Worm (Caenorhabditis elegans) whole organism, midembryonic: ENCODE data around the gene C27H5.2.

ENCODE experiments used
- T22C8.4 ChIP-seq: fragments of 200-800 bp; sonication (Bioruptor generic); IDR thresholded peaks from 2 replicates; pipeline ENCODE4 v1.3.6; 2022; ENCODE audit warnings: missing genetic modification characterization, missing compliant biosample characterization
- cog-1 ChIP-seq: sonication (generic microtip); optimal IDR thresholded peaks from 2 replicates; lab custom pipeline; 2016; ENCODE audit warnings: missing genetic modification characterization, missing compliant biosample characterization
- flt-1 ChIP-seq: fragments of 200-800 bp; sonication (Bioruptor generic); IDR thresholded peaks from 2 replicates; pipeline ENCODE4 v1.3.6; 2022; ENCODE audit warnings: missing genetic modification characterization, missing compliant biosample characterization
- klf-2 ChIP-seq: fragments of 200-800 bp; sonication (Bioruptor generic); conservative IDR thresholded peaks from 2 replicates; pipeline ENCODE4 v1.3.6; 2022; ENCODE audit warnings: missing genetic modification reagents, missing genetic modification characterization, missing compliant biosample characterization
- med-1 ChIP-seq: sonication (generic microtip); optimal IDR thresholded peaks from 2 replicates; lab custom pipeline; 2017; ENCODE audit warnings: missing genetic modification characterization, mild to moderate bottlenecking, missing compliant biosample characterization, antibody characterized with exemption, missing genetic modification reagents; ENCODE audit not compliant: insufficient read depth
- ref-1 ChIP-seq: fragments of 200-800 bp; sonication (Bioruptor generic); conservative IDR thresholded peaks from 2 replicates; pipeline ENCODE4 v1.3.6; 2022; ENCODE audit warnings: missing genetic modification reagents, missing genetic modification characterization, missing compliant biosample characterization
- tab-1 ChIP-seq: fragments of 200-800 bp; sonication (Bioruptor generic); IDR thresholded peaks from 2 replicates; pipeline ENCODE4 v1.3.6; 2022; ENCODE audit warnings: missing genetic modification characterization, missing compliant biosample characterization
- ztf-23 ChIP-seq: fragments of 200-800 bp; sonication (Bioruptor generic); IDR thresholded peaks from 2 replicates; pipeline ENCODE4 v1.3.6; 2022; ENCODE audit warnings: missing genetic modification reagents, missing genetic modification characterization, missing compliant biosample characterization
- ztf-29 ChIP-seq: fragments of 200-800 bp; sonication (Bioruptor generic); IDR thresholded peaks from 2 replicates; pipeline ENCODE4 v1.3.6; 2022; ENCODE audit warnings: missing genetic modification reagents, missing genetic modification characterization, missing compliant biosample characterization

Gene C27H5.2

DNA sequence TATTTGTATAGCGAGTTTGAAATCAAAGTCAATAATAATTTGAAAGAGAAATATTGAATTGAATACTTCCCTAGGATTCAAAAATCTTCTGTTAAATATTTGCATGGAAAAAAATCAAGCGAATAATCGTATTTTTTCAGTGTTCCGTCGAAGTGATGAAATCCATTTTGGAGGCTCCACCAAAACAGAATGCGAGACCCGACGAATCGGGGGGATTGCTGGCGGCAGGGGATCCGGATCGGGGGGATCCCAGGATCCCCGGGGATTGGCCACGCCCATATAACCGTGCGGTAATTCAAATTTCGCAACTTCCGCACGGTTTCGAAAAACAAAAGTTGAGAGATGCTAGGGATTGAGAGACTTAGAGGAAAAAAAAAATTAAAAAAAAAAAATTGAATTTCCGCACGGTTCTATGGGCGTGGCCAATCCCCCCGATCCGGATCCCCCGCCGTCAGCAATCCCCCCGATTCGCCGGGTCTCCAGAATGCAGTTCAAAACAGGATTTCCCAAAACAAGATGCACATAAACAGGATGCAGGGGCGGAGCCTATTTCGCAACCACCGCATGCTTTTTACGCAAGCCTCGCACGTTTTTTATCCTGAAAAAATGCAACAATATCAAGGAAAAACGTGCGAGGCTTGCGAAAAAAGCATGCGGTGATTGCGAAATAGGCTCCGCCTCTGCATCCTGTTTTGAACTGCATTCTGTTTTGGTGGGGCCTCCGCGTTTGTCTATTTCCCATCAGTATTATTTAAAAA, 32.5 kb upstream of the C27H5.2 start, which contains the start of gene F10E7.11:
F10E7.11 (minus strand) TSS at position 232 of the 758 bp plus-strand sequence.
- TF ChIP-seq klf-2 (GFP tag; lab: Robert Waterston, UW): no peak
- TF ChIP-seq ztf-29 (GFP tag; lab: Robert Waterston, UW): no peak
- no peak for TF ChIP-seq flt-1 (GFP tag; lab: Robert Waterston, UW)
- no peak for TF ChIP-seq T22C8.4 (GFP tag; lab: Robert Waterston, UW)
- TF ChIP-seq cog-1 (tag; lab: Kevin White, UChicago): no peak
- TF ChIP-seq ztf-23: no peak
- TF ChIP-seq ref-1 (GFP tag; lab: Robert Waterston, UW): no peak
- no peak for TF ChIP-seq med-1
- TF ChIP-seq tab-1: no peak

DNA sequence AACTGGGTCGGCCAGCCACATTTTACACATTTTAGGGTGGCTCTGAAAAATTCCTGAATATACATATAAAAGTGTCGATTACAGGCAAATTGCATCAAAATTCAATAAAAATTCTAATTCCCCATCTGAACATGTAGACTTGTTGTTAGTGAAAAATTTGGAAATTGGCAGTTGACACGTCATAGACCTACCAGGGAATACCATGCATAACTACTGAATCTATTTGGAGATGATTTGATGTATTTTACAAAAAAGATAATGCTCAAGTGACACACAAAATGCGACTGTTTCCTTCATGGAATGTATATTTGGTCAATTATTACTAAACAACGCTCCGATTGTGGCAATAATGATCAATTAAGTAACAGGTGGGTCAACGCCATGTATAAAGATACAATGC, 28.9 kb upstream of the C27H5.2 start, which contains the start of gene F10E7.1:
F10E7.1 (plus strand) TSS at position 301 of the 400 bp plus-strand sequence.
- TF ChIP-seq flt-1 (GFP tag; lab: Robert Waterston, UW): no peak
- TF ChIP-seq tab-1: no peak

DNA sequence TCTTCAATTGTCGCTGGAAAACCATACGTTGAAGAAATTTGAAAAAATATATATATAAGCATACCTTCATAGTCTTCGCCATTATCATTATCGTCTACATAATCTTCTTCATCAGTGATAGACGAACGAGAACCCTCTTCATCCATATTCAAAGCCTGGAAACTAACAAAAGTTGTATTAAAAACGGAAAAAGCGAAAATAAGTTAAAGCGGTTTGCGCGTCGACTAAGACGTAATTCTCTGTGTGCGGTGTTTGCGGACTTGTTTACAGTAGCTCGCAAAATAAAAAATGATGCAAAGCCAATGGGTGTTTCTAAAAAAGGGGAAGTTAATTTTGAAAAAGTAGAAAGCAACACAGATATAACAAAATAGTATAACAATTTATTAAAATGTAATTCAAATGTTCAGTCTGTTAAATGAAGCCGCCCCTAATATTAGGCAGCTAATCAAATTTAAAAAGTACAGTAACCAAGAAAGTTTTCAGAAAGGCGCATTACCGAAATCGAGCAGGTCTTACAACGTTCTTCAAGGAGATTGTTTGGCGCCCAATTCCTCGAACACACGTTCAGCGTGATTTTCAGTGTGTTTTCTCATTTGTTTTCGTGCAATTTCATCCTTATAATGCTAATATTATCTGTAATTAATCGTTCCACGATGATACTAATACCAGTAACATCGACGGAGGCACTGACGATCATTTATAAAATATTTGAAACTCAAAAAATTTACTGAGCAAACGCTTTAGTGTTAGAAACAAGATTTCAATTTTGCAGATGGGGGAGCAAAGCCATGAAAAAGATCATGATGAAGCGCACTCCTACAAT, 23.3 kb upstream of the C27H5.2 start, which contains the start of the genes T07F8.4 and gld-3:
T07F8.4 (minus strand) TSS at position 162 of the 823 bp plus-strand sequence.
gld-3 (plus strand) TSS at position 773 of the 823 bp plus-strand sequence.
- TF ChIP-seq cog-1 (tag; lab: Kevin White, UChicago) (no peak), med-1 (no peak), flt-1 (GFP tag; lab: Robert Waterston, UW) (no peak), klf-2 (GFP tag; lab: Robert Waterston, UW) (no peak), ztf-23 (no peak), tab-1 (no peak), ref-1 (GFP tag; lab: Robert Waterston, UW) (no peak), T22C8.4 (GFP tag; lab: Robert Waterston, UW) (no peak), ztf-29 (GFP tag; lab: Robert Waterston, UW) (no peak)

DNA sequence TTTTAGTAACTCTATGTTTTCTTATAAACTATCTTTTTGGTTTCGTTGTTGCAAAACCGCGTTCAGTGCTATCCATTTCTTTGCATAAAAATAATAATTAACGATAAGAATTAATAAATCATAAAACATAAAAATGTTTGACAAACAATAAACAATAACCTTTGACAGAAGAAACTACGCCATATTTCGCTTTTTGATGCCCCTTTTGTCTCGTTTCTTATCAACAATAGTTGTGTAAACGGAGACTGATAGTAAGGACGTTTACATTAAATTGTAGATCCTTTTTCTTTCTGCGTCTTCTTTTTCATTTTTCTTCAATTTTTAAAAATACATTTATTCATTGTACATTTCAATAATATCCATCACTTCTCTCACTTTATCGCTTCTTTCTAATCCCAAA, 16.3 kb upstream of the C27H5.2 start:
- no peak for TF ChIP-seq tab-1
- TF ChIP-seq klf-2 (GFP tag; lab: Robert Waterston, UW): no peak
- TF ChIP-seq cog-1 (tag; lab: Kevin White, UChicago): no peak
- TF ChIP-seq ztf-23: no peak
- TF ChIP-seq med-1: no peak
- TF ChIP-seq ref-1 (GFP tag; lab: Robert Waterston, UW): no peak
- TF ChIP-seq T22C8.4 (GFP tag; lab: Robert Waterston, UW): no peak
- no peak for TF ChIP-seq ztf-29 (GFP tag; lab: Robert Waterston, UW)
- no peak for TF ChIP-seq flt-1 (GFP tag; lab: Robert Waterston, UW)

DNA sequence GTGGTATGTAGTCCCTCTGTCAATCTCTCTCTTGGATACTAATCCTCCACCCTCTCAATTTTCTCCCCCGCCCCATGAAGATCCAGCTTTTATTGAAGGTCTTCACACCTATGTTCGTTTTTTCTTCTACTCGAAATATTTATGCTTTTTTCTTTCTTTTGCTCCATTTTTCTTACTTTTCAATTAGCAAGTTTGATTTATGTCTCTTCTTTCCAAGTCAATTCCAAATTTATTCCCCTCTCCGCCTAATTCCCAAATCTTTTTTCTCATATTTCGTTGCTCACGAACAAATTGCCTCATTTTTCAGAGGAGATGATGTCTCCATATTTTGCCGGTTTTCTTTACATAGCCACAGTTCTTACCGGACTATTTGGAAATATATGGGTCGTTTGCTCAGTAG, 11.1 kb upstream of the C27H5.2 start, which contains the start of gene npr-31:
npr-31 (plus strand) TSS at position 301 of the 400 bp plus-strand sequence.
- TF ChIP-seq ztf-29 (GFP tag; lab: Robert Waterston, UW): no peak

DNA sequence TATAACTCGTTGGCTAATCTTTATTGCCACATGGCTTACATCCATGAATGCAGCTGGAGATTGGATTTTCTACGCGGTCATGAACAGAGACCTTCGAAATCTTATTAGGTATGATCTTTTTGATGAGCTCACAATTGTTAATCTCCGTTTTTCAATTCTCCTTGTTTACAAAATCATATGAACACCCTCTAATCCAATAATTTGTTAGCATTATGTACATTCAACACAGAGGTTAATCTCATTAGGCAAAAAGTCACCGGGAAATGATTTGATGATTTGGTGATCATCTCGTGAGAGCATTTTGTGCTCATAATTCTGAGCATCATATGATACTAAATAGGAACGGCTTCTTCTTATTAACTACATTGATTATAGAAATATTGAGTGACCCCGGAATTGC, 9.1 kb upstream of the C27H5.2 start:
- TF ChIP-seq klf-2 (GFP tag; lab: Robert Waterston, UW) (no peak), T22C8.4 (GFP tag; lab: Robert Waterston, UW) (no peak), ref-1 (GFP tag; lab: Robert Waterston, UW) (no peak), ztf-29 (GFP tag; lab: Robert Waterston, UW) (no peak), flt-1 (GFP tag; lab: Robert Waterston, UW) (no peak), ztf-23 (no peak), med-1 (no peak), tab-1 (no peak), cog-1 (tag; lab: Kevin White, UChicago) (no peak)

DNA sequence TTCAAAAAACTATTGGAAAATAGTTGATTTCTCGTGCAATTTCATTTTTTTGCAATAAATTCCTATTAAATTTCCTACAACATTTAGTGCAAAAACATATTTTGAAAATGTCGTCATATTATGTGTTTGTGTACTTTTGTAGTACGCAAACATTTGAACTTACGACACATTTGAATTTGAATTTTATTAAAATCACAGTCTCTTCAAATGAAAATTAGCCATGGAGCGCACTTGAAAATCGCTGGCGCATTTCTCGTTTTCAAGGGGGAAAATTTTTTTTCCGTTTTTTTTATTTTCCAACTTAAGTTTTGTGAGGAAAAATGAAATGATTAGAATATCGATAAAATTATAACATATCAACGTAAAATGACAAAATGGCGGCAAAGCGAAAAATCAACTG, 7.8 kb upstream of the C27H5.2 start:
- TF ChIP-seq ref-1 (GFP tag; lab: Robert Waterston, UW) (no peak), cog-1 (tag; lab: Kevin White, UChicago) (no peak), med-1 (no peak), klf-2 (GFP tag; lab: Robert Waterston, UW) (no peak), T22C8.4 (GFP tag; lab: Robert Waterston, UW) (no peak)

DNA sequence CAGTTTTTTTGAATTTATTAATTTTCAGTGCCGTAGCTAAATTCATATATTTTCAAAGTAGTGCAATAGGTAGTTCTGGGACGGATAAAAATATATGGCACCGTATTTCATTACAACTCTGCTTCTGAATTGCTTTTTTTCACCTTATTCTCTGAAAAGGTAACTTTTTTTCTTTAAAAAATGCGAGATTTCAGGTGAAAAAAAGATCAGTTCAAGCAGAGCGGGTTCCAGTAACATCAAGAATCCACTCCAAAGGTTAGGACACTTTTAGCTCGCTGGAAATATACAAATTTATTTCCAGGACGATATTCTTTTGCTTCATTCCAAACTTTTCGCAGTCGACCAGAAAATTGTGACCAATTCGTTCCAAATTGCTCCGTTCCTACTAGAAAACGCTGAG, 7.3 kb upstream of the C27H5.2 start, which contains the start of gene T07F8.1:
T07F8.1 (plus strand) TSS at position 301 of the 400 bp plus-strand sequence.
- no peak for TF ChIP-seq tab-1
- TF ChIP-seq ztf-29 (GFP tag; lab: Robert Waterston, UW): no peak
- TF ChIP-seq klf-2 (GFP tag; lab: Robert Waterston, UW): no peak
- TF ChIP-seq T22C8.4 (GFP tag; lab: Robert Waterston, UW): no peak
- no peak for TF ChIP-seq ref-1 (GFP tag; lab: Robert Waterston, UW)
- no peak for TF ChIP-seq flt-1 (GFP tag; lab: Robert Waterston, UW)
- TF ChIP-seq cog-1 (tag; lab: Kevin White, UChicago): no peak
- no peak for TF ChIP-seq med-1
- no peak for TF ChIP-seq ztf-23

DNA sequence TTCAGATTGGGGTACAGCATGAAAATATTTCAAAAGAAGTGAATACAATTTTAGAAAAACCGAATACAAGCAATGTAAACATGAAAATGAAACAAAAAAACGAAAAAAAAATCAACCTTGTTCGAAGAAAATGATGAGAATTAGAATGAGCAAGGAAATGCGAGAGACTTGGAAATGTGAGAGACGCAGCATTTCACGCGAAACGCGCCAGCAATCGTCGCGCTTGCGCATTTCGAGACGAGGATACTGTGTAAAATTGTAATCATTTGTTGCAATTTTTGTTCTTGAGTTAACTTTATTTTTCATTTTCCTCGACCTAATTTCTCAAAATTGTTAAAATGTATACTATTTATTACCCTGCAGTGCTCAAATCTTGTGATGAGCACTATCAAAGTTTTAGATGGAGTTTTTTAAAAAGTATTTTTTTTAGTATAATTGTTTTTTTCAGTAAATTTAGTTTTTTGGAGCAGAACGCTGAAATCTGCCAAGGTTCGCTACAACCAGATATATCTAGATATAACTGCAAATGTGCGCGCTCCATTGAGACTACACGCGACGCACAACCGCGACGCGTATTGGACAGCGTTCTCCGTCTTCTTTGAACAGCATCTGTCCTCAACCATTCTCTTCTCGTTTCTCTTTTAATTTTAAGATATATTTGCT, 3.3 kb upstream of the C27H5.2 start, which contains the start of gene fust-1:
fust-1 (plus strand) TSS at position 613 of the 663 bp plus-strand sequence.
- peak; percentile 94 for TF ChIP-seq cog-1 (tag; lab: Kevin White, UChicago)
- no peak for TF ChIP-seq ref-1 (GFP tag; lab: Robert Waterston, UW)
- no peak for TF ChIP-seq ztf-29 (GFP tag; lab: Robert Waterston, UW)
- peak; percentile 84 for TF ChIP-seq flt-1 (GFP tag; lab: Robert Waterston, UW)
- TF ChIP-seq ztf-23: peak; percentile 87
- peak; percentile 69; the same call in 1 of the 2 replicates for TF ChIP-seq klf-2 (GFP tag; lab: Robert Waterston, UW)
- TF ChIP-seq med-1: peak; percentile 56
- TF ChIP-seq T22C8.4 (GFP tag; lab: Robert Waterston, UW): no peak
- peak; percentile 72; the same call in 1 of the 2 replicates for TF ChIP-seq tab-1
